Fruit fly (Drosophila melanogaster) whole organism, prepupa: ENCODE measurements around the gene CG33725.
A peak's percentile ranks its signal among the peaks of the same experiment; 100 is the strongest.

Source experiments
- CG10631 ChIP-seq: fragments of 200-800 bp; sonication (Bioruptor generic); optimal IDR thresholded peaks from 2 replicates; lab custom pipeline; 2016; ENCODE audit warnings: missing biosample characterization, missing genetic modification characterization
- CG10669 ChIP-seq: fragments of 200-800 bp; sonication (Bioruptor generic); optimal IDR thresholded peaks from 3 replicates; lab custom pipeline; 2018; ENCODE audit warnings: missing biosample characterization, mild to moderate bottlenecking, missing genetic modification characterization, moderate library complexity
- CG11294 ChIP-seq: fragments of 200-800 bp; sonication (Bioruptor generic); IDR thresholded peaks from 2 replicates; pipeline ENCODE4 v1.3.6; 2022; ENCODE audit warnings: missing biosample characterization, missing genetic modification characterization
- CG11762 ChIP-seq: fragments of 200-800 bp; sonication (Bioruptor generic); optimal IDR thresholded peaks from 3 replicates; lab custom pipeline; 2016; ENCODE audit warnings: missing biosample characterization, missing genetic modification characterization; ENCODE audit not compliant: insufficient read depth
- CG11902 ChIP-seq: fragments of 200-800 bp; sonication (Bioruptor generic); optimal IDR thresholded peaks from 3 replicates; lab custom pipeline; 2016; ENCODE audit warnings: missing biosample characterization, missing genetic modification characterization
- CG1621 ChIP-seq: fragments of 200-800 bp; sonication (Bioruptor generic); optimal IDR thresholded peaks from 3 replicates; lab custom pipeline; 2018; ENCODE audit warnings: missing biosample characterization, mild to moderate bottlenecking, missing genetic modification characterization
- CG16779 ChIP-seq: fragments of 200-800 bp; sonication (Bioruptor generic); optimal IDR thresholded peaks from 3 replicates; lab custom pipeline; 2017; ENCODE audit warnings: missing biosample characterization, mild to moderate bottlenecking, missing genetic modification characterization
- CG3032 ChIP-seq: fragments of 200-800 bp; optimal IDR thresholded peaks from 2 replicates; lab custom pipeline; 2019; ENCODE audit warnings: missing biosample characterization, mild to moderate bottlenecking, missing genetic modification characterization, moderate library complexity
- CG32006 ChIP-seq: fragments of 200-800 bp; sonication (Bioruptor generic); optimal IDR thresholded peaks from 3 replicates; lab custom pipeline; 2017; ENCODE audit warnings: missing biosample characterization, mild to moderate bottlenecking, missing genetic modification characterization
- CG3919 ChIP-seq: fragments of 200-800 bp; sonication (Bioruptor generic); optimal IDR thresholded peaks from 3 replicates; lab custom pipeline; 2016; ENCODE audit warnings: missing biosample characterization, missing genetic modification characterization
- CG6276 ChIP-seq: fragments of 200-800 bp; sonication (Bioruptor generic); optimal IDR thresholded peaks from 2 replicates; lab custom pipeline; 2017; ENCODE audit warnings: missing biosample characterization, mild to moderate bottlenecking, missing genetic modification characterization
- CG6808 ChIP-seq: fragments of 200-800 bp; sonication (Bioruptor generic); optimal IDR thresholded peaks from 3 replicates; lab custom pipeline; 2017; ENCODE audit warnings: missing biosample characterization, missing genetic modification characterization, mild to moderate bottlenecking, moderate library complexity, missing genetic modification reagents
- CG6854 ChIP-seq: fragments of 200-800 bp; sonication (Bioruptor generic); optimal IDR thresholded peaks from 2 replicates; lab custom pipeline; 2017; ENCODE audit warnings: missing biosample characterization, mild to moderate bottlenecking, missing genetic modification characterization
- CG7368 ChIP-seq: fragments of 200-800 bp; sonication (Bioruptor generic); optimal IDR thresholded peaks from 3 replicates; lab custom pipeline; 2016; ENCODE audit warnings: missing biosample characterization, missing genetic modification characterization
- CG8319 ChIP-seq: fragments of 200-800 bp; sonication (Bioruptor generic); optimal IDR thresholded peaks from 3 replicates; lab custom pipeline; 2016; ENCODE audit warnings: missing biosample characterization, missing genetic modification characterization
- CG9139 ChIP-seq: fragments of 200-800 bp; sonication (Bioruptor generic); optimal IDR thresholded peaks from 3 replicates; lab custom pipeline; 2017; ENCODE audit warnings: missing biosample characterization, mild to moderate bottlenecking, missing genetic modification characterization
- Eip75B ChIP-seq: fragments of 200-800 bp; sonication (Bioruptor generic); optimal IDR thresholded peaks from 3 replicates; lab custom pipeline; 2016; ENCODE audit warnings: missing biosample characterization, missing genetic modification characterization
- Eip78C ChIP-seq: fragments of 200-800 bp; sonication (Bioruptor generic); peaks from one replicate; lab custom pipeline; 2016; ENCODE audit warnings: missing biosample characterization, missing genetic modification characterization
- Eip93F ChIP-seq: fragments of 200-800 bp; sonication (Bioruptor generic); optimal IDR thresholded peaks from 2 replicates; lab custom pipeline; 2016; ENCODE audit warnings: missing biosample characterization, mild to moderate bottlenecking, missing genetic modification characterization
- Ets21C ChIP-seq: fragments of 200-800 bp; sonication (Bioruptor generic); optimal IDR thresholded peaks from 3 replicates; lab custom pipeline; 2016; ENCODE audit warnings: missing biosample characterization, missing genetic modification characterization
- Ets96B ChIP-seq: fragments of 200-800 bp; optimal IDR thresholded peaks from 2 replicates; lab custom pipeline; 2019; ENCODE audit warnings: missing biosample characterization, mild to moderate bottlenecking, missing genetic modification characterization, moderate library complexity
- Gug ChIP-seq: fragments of 200-800 bp; sonication (Bioruptor generic); IDR thresholded peaks from 2 replicates; pipeline ENCODE4 v1.3.6; 2022; ENCODE audit warnings: missing biosample characterization, missing genetic modification characterization
- Hr38 ChIP-seq: sonication (Bioruptor generic); optimal IDR thresholded peaks from 2 replicates; lab custom pipeline; 2016; ENCODE audit warnings: missing biosample characterization, missing genetic modification characterization
- Hr39 ChIP-seq: fragments of 200-800 bp; sonication (Bioruptor generic); optimal IDR thresholded peaks from 2 replicates; lab custom pipeline; 2016; ENCODE audit warnings: missing biosample characterization, missing genetic modification characterization
- Hr4 ChIP-seq: fragments of 200-800 bp; sonication (Bioruptor generic); optimal IDR thresholded peaks from 3 replicates; lab custom pipeline; 2016; ENCODE audit warnings: missing biosample characterization, missing genetic modification characterization
- Lpt ChIP-seq: fragments of 200-800 bp; sonication (Bioruptor generic); optimal IDR thresholded peaks from 3 replicates; lab custom pipeline; 2016; ENCODE audit warnings: missing biosample characterization, missing genetic modification characterization
- Met ChIP-seq: fragments of 200-800 bp; sonication (Bioruptor generic); optimal IDR thresholded peaks from 3 replicates; lab custom pipeline; 2016; ENCODE audit warnings: missing biosample characterization, missing genetic modification characterization
- OdsH ChIP-seq: fragments of 200-800 bp; sonication (Bioruptor generic); optimal IDR thresholded peaks from 3 replicates; lab custom pipeline; 2016; ENCODE audit warnings: missing biosample characterization, missing genetic modification characterization
- Smox ChIP-seq: fragments of 200-800 bp; sonication (Bioruptor generic); optimal IDR thresholded peaks from 3 replicates; lab custom pipeline; 2016; ENCODE audit warnings: missing biosample characterization, missing genetic modification characterization
- Sox14 ChIP-seq: fragments of 200-800 bp; sonication (Bioruptor generic); optimal IDR thresholded peaks from 3 replicates; lab custom pipeline; 2016; ENCODE audit warnings: missing biosample characterization, missing genetic modification characterization
- Sox15 ChIP-seq: fragments of 200-800 bp; sonication (Bioruptor generic); optimal IDR thresholded peaks from 3 replicates; lab custom pipeline; 2016; ENCODE audit warnings: missing biosample characterization, missing genetic modification characterization
- achi ChIP-seq: fragments of 200-800 bp; sonication (Bioruptor generic); optimal IDR thresholded peaks from 3 replicates; lab custom pipeline; 2016; ENCODE audit warnings: missing biosample characterization, missing genetic modification characterization
- acj6 ChIP-seq: fragments of 200-800 bp; sonication (Bioruptor generic); optimal IDR thresholded peaks from 3 replicates; lab custom pipeline; 2016; ENCODE audit warnings: missing biosample characterization, missing genetic modification characterization
- dac ChIP-seq: fragments of 200-800 bp; sonication (Bioruptor generic); optimal IDR thresholded peaks from 2 replicates; lab custom pipeline; 2017; ENCODE audit warnings: missing biosample characterization, mild to moderate bottlenecking, missing genetic modification characterization
- dsx ChIP-seq: fragments of 200-800 bp; optimal IDR thresholded peaks from 3 replicates; lab custom pipeline; 2019; ENCODE audit warnings: missing biosample characterization, mild to moderate bottlenecking, missing genetic modification characterization, moderate library complexity; ENCODE audit not compliant: poor library complexity, severe bottlenecking
- eg ChIP-seq: fragments of 200-800 bp; sonication (Bioruptor generic); IDR thresholded peaks from 3 replicates; pipeline ENCODE4 v1.3.6; 2022; ENCODE audit warnings: missing biosample characterization, missing genetic modification characterization
- esn ChIP-seq: fragments of 200-800 bp; sonication (Bioruptor generic); optimal IDR thresholded peaks from 2 replicates; lab custom pipeline; 2016; ENCODE audit warnings: missing biosample characterization, mild to moderate bottlenecking, missing genetic modification characterization, moderate library complexity
- fd59A ChIP-seq: fragments of 200-800 bp; sonication (Bioruptor generic); optimal IDR thresholded peaks from 2 replicates; lab custom pipeline; 2017; ENCODE audit warnings: missing biosample characterization, mild to moderate bottlenecking, missing genetic modification characterization, missing genetic modification reagents
- fd85E ChIP-seq: fragments of 200-800 bp; sonication (Bioruptor generic); optimal IDR thresholded peaks from 3 replicates; lab custom pipeline; 2016; ENCODE audit warnings: missing biosample characterization, missing genetic modification characterization
- fkh ChIP-seq: fragments of 200-800 bp; sonication (Bioruptor generic); optimal IDR thresholded peaks from 3 replicates; lab custom pipeline; 2017; ENCODE audit warnings: missing biosample characterization, mild to moderate bottlenecking, missing genetic modification characterization, moderate library complexity
- lz ChIP-seq: fragments of 200-800 bp; sonication (Bioruptor generic); optimal IDR thresholded peaks from 3 replicates; lab custom pipeline; 2016; ENCODE audit warnings: missing biosample characterization, missing genetic modification characterization
- net ChIP-seq: fragments of 200-800 bp; sonication (Bioruptor generic); optimal IDR thresholded peaks from 3 replicates; lab custom pipeline; 2016; ENCODE audit warnings: missing biosample characterization, missing genetic modification characterization
- pdm3 ChIP-seq: fragments of 200-800 bp; sonication (Bioruptor generic); optimal IDR thresholded peaks from 3 replicates; lab custom pipeline; 2016; ENCODE audit warnings: missing biosample characterization, missing genetic modification characterization
- spab ChIP-seq: fragments of 200-800 bp; sonication (Bioruptor generic); optimal IDR thresholded peaks from 2 replicates; lab custom pipeline; 2017; ENCODE audit warnings: missing biosample characterization, mild to moderate bottlenecking, missing genetic modification characterization, missing genetic modification reagents
- ss ChIP-seq, 2 experiments: fragments of 200-800 bp; sonication (Bioruptor generic); optimal IDR thresholded peaks; 2 replicates in 1 of 2; 3 replicates in 1 of 2; lab custom pipeline; 2017 to 2018; ENCODE audit warnings: mild to moderate bottlenecking in 2 of 2, missing biosample characterization in 2 of 2, missing genetic modification characterization in 2 of 2, moderate library complexity in 1 of 2
- topi ChIP-seq: fragments of 200-800 bp; sonication (Bioruptor generic); optimal IDR thresholded peaks from 3 replicates; lab custom pipeline; 2016; ENCODE audit warnings: missing biosample characterization, missing genetic modification characterization
- vri ChIP-seq: fragments of 200-800 bp; sonication (Bioruptor generic); optimal IDR thresholded peaks from 3 replicates; lab custom pipeline; 2016; ENCODE audit warnings: missing biosample characterization, mild to moderate bottlenecking, missing genetic modification characterization

The CG33725 gene

DNA sequence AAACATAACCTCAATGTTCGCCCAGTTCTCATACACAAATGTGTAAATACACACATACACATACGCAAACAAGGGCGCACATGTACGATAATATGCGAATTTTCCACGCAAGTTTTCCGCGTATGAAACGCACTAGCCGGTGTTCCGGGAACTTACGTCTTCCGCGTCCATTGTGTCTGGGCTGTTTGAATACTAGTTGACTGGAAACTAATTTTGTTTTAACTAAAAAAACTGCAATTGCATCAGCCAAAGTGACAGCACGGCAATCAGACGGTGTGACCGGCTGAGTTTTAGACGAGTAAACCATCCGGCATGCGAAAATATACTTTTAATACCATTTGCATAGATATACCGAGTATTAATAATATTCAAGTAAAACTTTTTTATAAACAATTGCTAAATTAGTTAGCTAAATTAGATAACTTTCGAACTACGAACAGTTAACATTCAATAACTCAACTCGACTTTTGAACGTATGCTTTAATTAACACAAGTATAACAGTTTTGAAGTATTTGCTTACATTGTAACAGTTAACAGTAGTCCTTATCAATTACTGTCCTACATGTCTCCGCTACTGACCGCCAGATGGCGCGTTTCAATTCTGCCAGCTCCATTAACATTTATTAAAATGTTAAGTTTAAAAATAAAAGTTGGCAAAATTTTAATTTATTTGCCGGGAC lies 44.2 kb downstream of the CG33725 start, which contains the start of gene eIF2beta (continued):
- TF ChIP-seq CG32006 (GFP tag; lab: Kevin White, UChicago) (no peak), Hr39 (GFP tag; lab: Kevin White, UChicago) (peak; percentile 31), CG3032 (tag; lab: Kevin White, UChicago) (no peak), dac (no peak), ss (GFP tag; optimal IDR thresholded peaks at IDR 0.05; lab: Kevin White, UChicago) (no peak), CG1621 (peak; percentile 1), CG16779 (no peak), OdsH (peak; percentile 41), CG11762 (GFP tag; lab: Kevin White, UChicago) (peak; percentile 15), Sox15 (GFP tag; lab: Kevin White, UChicago) (no peak), eg (GFP tag; lab: Robert Waterston, UW) (no peak), CG6854 (peak; percentile 37), Hr4 (GFP tag; lab: Kevin White, UChicago) (peak; percentile 59), achi (GFP tag; lab: Kevin White, UChicago) (peak; percentile 89), Eip78C (GFP tag; lab: Kevin White, UChicago) (peak; percentile 52), Ets21C (GFP tag; lab: Kevin White, UChicago) (no peak), Met (GFP tag; lab: Kevin White, UChicago) (peak; percentile 74), Smox (GFP tag; lab: Kevin White, UChicago) (peak; percentile 45), esn (GFP tag; lab: Kevin White, UChicago) (peak; percentile 71), fd85E (no peak), pdm3 (GFP tag; lab: Kevin White, UChicago) (peak; percentile 65), acj6 (GFP tag; lab: Kevin White, UChicago) (peak; percentile 48), CG7368 (GFP tag; lab: Kevin White, UChicago) (peak; percentile 6), CG6808 (peak; percentile 9)

DNA sequence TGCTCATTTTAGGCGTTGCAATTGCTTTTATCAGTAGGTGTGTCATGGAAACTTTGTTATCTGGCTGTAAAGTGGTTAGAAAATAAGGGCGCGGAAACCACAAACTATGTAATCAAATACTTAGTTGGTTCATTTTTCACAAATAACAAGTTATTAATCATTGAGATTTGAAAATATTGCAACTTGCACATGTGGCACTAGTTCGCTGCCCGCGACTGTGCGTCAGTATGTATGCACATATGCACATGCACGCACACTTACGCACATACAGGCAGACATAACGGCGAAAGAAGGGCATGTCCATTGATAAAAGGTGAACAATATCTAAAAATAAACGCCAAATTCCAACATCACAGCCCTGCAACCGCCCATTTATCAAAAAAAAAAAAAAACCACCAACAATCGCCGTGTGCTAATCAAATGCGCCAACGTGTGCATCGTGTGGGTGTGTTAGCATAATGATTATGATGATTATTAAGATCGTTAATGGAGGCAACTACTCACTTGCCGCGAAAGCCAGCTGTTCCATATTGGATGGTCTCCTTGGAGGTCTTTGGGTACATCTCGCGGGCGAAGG lies 47.1 kb downstream of the CG33725 start:
- TF ChIP-seq CG6808 (peak; percentile 51), achi (GFP tag; lab: Kevin White, UChicago) (peak; percentile 55), fd59A (no peak), spab (peak; percentile 51), OdsH (peak; percentile 72), CG10669 (GFP tag; lab: Kevin White, UChicago) (peak; percentile 59), Hr38 (GFP tag; lab: Kevin White, UChicago) (no peak), acj6 (GFP tag; lab: Kevin White, UChicago) (peak; percentile 69), fd85E (no peak), CG8319 (GFP tag; lab: Kevin White, UChicago) (peak; percentile 21), Ets96B (peak; percentile 66), Sox14 (GFP tag; lab: Kevin White, UChicago) (peak; percentile 74), CG11294 (peak; percentile 64), Gug (peak; percentile 51), Eip93F (GFP tag; lab: Kevin White, UChicago) (peak; percentile 65), CG9139 (GFP tag; lab: Kevin White, UChicago) (no peak), dsx (GFP tag; lab: Kevin White, UChicago) (peak; percentile 60), CG10631 (GFP tag; lab: Kevin White, UChicago) (peak; percentile 44), CG3919 (peak; percentile 67), Lpt (peak; percentile 40), CG6276 (GFP tag; lab: Kevin White, UChicago) (no peak), CG11902 (GFP tag; lab: Kevin White, UChicago) (peak; percentile 18), vri (GFP tag; lab: Kevin White, UChicago) (peak; percentile 71), Met (GFP tag; lab: Kevin White, UChicago) (peak; percentile 74), ss (GFP tag; optimal IDR thresholded peaks at IDR 0.05; lab: Kevin White, UChicago) (peak; percentile 43 to 45), fkh (GFP tag; lab: Kevin White, UChicago) (no peak), topi (GFP tag; lab: Kevin White, UChicago) (peak; percentile 76), CG7368 (GFP tag; lab: Kevin White, UChicago) (peak; percentile 48), net (GFP tag; lab: Kevin White, UChicago) (peak; percentile 71), Eip78C (GFP tag; lab: Kevin White, UChicago) (peak; percentile 94), CG6854 (peak; percentile 9), Hr39 (GFP tag; lab: Kevin White, UChicago) (peak; percentile 74), lz (GFP tag; lab: Kevin White, UChicago) (peak; percentile 61), Eip75B (GFP tag; lab: Kevin White, UChicago) (peak; percentile 50), Smox (GFP tag; lab: Kevin White, UChicago) (peak; percentile 62)
